Worm (Caenorhabditis elegans) whole organism, L1 larva: ENCODE measurements around the gene ebp-1.
"Not testable (repeated sequence)": the region's sequence is repeated elsewhere in the genome, so short reads cannot be mapped to it uniquely, and the experiment has no call there.

ENCODE experiments used
- F16B12.6 ChIP-seq: fragments of 150-350 bp; optimal IDR thresholded peaks from 2 replicates; lab custom pipeline; 2014; ENCODE audit warnings: missing biosample characterization, missing genetic modification characterization
- blmp-1 ChIP-seq: fragments of 150-350 bp; optimal IDR thresholded peaks from 2 replicates; lab custom pipeline; 2014; ENCODE audit warnings: missing biosample characterization, missing genetic modification characterization
- ceh-82 ChIP-seq, 3 experiments: fragments of 150-350 bp in 1 of 3; sonication (generic microtip) in 2 of 3; optimal IDR thresholded peaks; 2 replicates each; lab custom pipeline; 2014 to 2017; ENCODE audit warnings: missing biosample characterization in 3 of 3, missing genetic modification characterization in 3 of 3
- ceh-90 ChIP-seq: sonication (generic microtip); optimal IDR thresholded peaks from 2 replicates; lab custom pipeline; 2016; ENCODE audit warnings: missing genetic modification characterization, missing compliant biosample characterization
- ces-1 ChIP-seq: fragments of 150-350 bp; optimal IDR thresholded peaks from 2 replicates; lab custom pipeline; 2014; ENCODE audit warnings: missing biosample characterization, missing genetic modification reagents, missing genetic modification characterization
- dpl-1 ChIP-seq, 3 experiments: fragments of 150-350 bp in 2 of 3; sonication (generic microtip) in 1 of 3; optimal IDR thresholded peaks; 2 replicates each; lab custom pipeline; 2014 to 2017; ENCODE audit warnings: missing biosample characterization in 3 of 3, missing genetic modification characterization in 3 of 3, missing genetic modification reagents in 3 of 3
- dsc-1 ChIP-seq: sonication (generic microtip); optimal IDR thresholded peaks from 2 replicates; lab custom pipeline; 2016; ENCODE audit warnings: mild to moderate bottlenecking, missing genetic modification characterization, missing compliant biosample characterization
- efl-1 ChIP-seq, 4 experiments: fragments of 150-350 bp; optimal IDR thresholded peaks in 3 of 4; peaks in 1 of 4; 1 replicate in 1 of 4; 2 replicates in 3 of 4; lab custom pipeline; 2014; ENCODE audit warnings: missing biosample characterization in 2 of 4, missing genetic modification characterization in 2 of 4, missing genetic modification reagents in 2 of 4
- efl-3 ChIP-seq: fragments of 200-800 bp; sonication (Bioruptor generic); optimal IDR thresholded peaks from 2 replicates; lab custom pipeline; 2018; ENCODE audit warnings: mild to moderate bottlenecking, missing genetic modification characterization, missing compliant biosample characterization
- elt-3 ChIP-seq, 6 experiments: fragments of 150-350 bp in 1 of 6; sonication (generic microtip); optimal IDR thresholded peaks; 2 replicates each; lab custom pipeline; 2017 to 2018; ENCODE audit warnings: missing biosample characterization in 6 of 6, missing genetic modification characterization in 6 of 6, inconsistent platforms in 1 of 6
- fkh-8 ChIP-seq: sonication (generic microtip); optimal IDR thresholded peaks from 2 replicates; lab custom pipeline; 2016; ENCODE audit warnings: mild to moderate bottlenecking, missing genetic modification characterization, missing compliant biosample characterization
- irx-1 ChIP-seq: sonication (generic microtip); optimal IDR thresholded peaks from 2 replicates; lab custom pipeline; 2016; ENCODE audit warnings: missing genetic modification characterization, missing compliant biosample characterization
- isw-1 ChIP-seq: fragments of 200-800 bp; sonication (Bioruptor generic); IDR thresholded peaks from 2 replicates; pipeline ENCODE4 v1.3.6; 2022; ENCODE audit warnings: missing genetic modification characterization, missing compliant biosample characterization
- lin-14 ChIP-seq: fragments of 200-800 bp; sonication (Bioruptor generic); optimal IDR thresholded peaks from 2 replicates; lab custom pipeline; 2018; ENCODE audit warnings: mild to moderate bottlenecking, missing genetic modification characterization, moderate library complexity, missing compliant biosample characterization
- lin-15B ChIP-seq: fragments of 150-350 bp; sonication (generic microtip); optimal IDR thresholded peaks from 3 replicates; lab custom pipeline; 2014; ENCODE audit warnings: missing biosample characterization, missing genetic modification characterization
- lin-35 ChIP-seq, 2 experiments: fragments of 150-350 bp; optimal IDR thresholded peaks; 2 replicates each; lab custom pipeline; 2014; ENCODE audit warnings: missing biosample characterization in 2 of 2, missing genetic modification characterization in 2 of 2, missing genetic modification reagents in 2 of 2
- lin-39 ChIP-seq: fragments of 150-350 bp; optimal IDR thresholded peaks from 2 replicates; lab custom pipeline; 2014; ENCODE audit warnings: missing biosample characterization, missing genetic modification reagents, missing genetic modification characterization
- lsy-2 ChIP-seq, 2 experiments: fragments of 150-350 bp; optimal IDR thresholded peaks; 2 replicates each; lab custom pipeline; 2014; ENCODE audit warnings: missing biosample characterization in 2 of 2, missing genetic modification characterization in 2 of 2
- mab-9 ChIP-seq: fragments of 200-800 bp; sonication (Bioruptor generic); IDR thresholded peaks from 2 replicates; pipeline ENCODE4 v1.3.6; 2022; ENCODE audit warnings: missing genetic modification reagents, missing genetic modification characterization, missing compliant biosample characterization
- mdl-1 ChIP-seq, 2 experiments: fragments of 150-350 bp; optimal IDR thresholded peaks; 2 replicates each; lab custom pipeline; 2014 to 2017; ENCODE audit warnings: missing biosample characterization in 2 of 2, missing genetic modification characterization in 2 of 2, inconsistent platforms in 1 of 2
- mep-1 ChIP-seq: fragments of 150-350 bp; optimal IDR thresholded peaks from 2 replicates; lab custom pipeline; 2014; ENCODE audit warnings: missing biosample characterization, missing genetic modification characterization
- nhr-47 ChIP-seq: sonication (generic microtip); optimal IDR thresholded peaks from 2 replicates; lab custom pipeline; 2016; ENCODE audit warnings: mild to moderate bottlenecking, missing genetic modification characterization, moderate library complexity, missing compliant biosample characterization
- nhr-84 ChIP-seq: sonication (generic microtip); optimal IDR thresholded peaks from 2 replicates; lab custom pipeline; 2017; ENCODE audit warnings: missing biosample characterization, missing genetic modification characterization
- nhr-85 ChIP-seq: sonication (generic microtip); peaks from one replicate; lab custom pipeline; 2016; ENCODE audit warnings: missing genetic modification characterization, inconsistent platforms, missing compliant biosample characterization
- pax-3 ChIP-seq: fragments of 200-800 bp; sonication (Bioruptor generic); optimal IDR thresholded peaks from 2 replicates; lab custom pipeline; 2018; ENCODE audit warnings: mild to moderate bottlenecking, missing genetic modification characterization, moderate library complexity, missing compliant biosample characterization
- snu-23 ChIP-seq: sonication (generic microtip); optimal IDR thresholded peaks from 2 replicates; lab custom pipeline; 2016; ENCODE audit warnings: missing genetic modification characterization, missing compliant biosample characterization
- sup-37 ChIP-seq: fragments of 200-800 bp; sonication (Bioruptor generic); optimal IDR thresholded peaks from 2 replicates; lab custom pipeline; 2018; ENCODE audit warnings: mild to moderate bottlenecking, missing genetic modification characterization, missing compliant biosample characterization
- unc-30 ChIP-seq: sonication (generic microtip); optimal IDR thresholded peaks from 2 replicates; lab custom pipeline; 2017; ENCODE audit warnings: missing biosample characterization, missing genetic modification characterization
- xbp-1 ChIP-seq: sonication (generic microtip); optimal IDR thresholded peaks from 2 replicates; lab custom pipeline; 2016; ENCODE audit warnings: missing genetic modification characterization, missing compliant biosample characterization

The ebp-1 gene

ce11 chrV:18010737-18011136, 32.6 kb upstream of the ebp-1 start, which contains the start of gene Y59A8B.26:
TSS of gene Y59A8B.26 (minus strand) at chrV:18010837.
- not testable (repeated sequence) for TF ChIP-seq lin-35 (GFP tag; optimal IDR thresholded peaks at IDR 0.05; lab: Kevin White, UChicago); isw-1 (GFP tag; lab: Robert Waterston, UW); efl-1 (optimal IDR thresholded peaks at IDR 0.05; lab: Kevin White, UChicago); efl-1 (GFP tag; optimal IDR thresholded peaks at IDR 0.05 in 1 of 2; lab: Kevin White, UChicago)

- TF ChIP-seq nhr-84 (tag; lab: Kevin White, UChicago) = no peak
- no peak for TF ChIP-seq dpl-1 (GFP tag; optimal IDR thresholded peaks at IDR 0.05; lab: Kevin White, UChicago)
- TF ChIP-seq lin-35 (GFP tag; optimal IDR thresholded peaks at IDR 0.05; lab: Kevin White, UChicago) = no peak
Observed at ce11 chrV:18014116-18014515, 29.3 kb upstream of the ebp-1 start, which contains the start of gene srh-133. TSS of gene srh-133 (minus strand) at chrV:18014216.

- TF ChIP-seq efl-1 (optimal IDR thresholded peaks at IDR 0.05; lab: Kevin White, UChicago) (no peak), efl-1 (GFP tag; optimal IDR thresholded peaks at IDR 0.05 in 1 of 2; lab: Kevin White, UChicago) (no peak), elt-3 (tag; optimal IDR thresholded peaks at IDR 0.05; lab: Kevin White, UChicago) (no peak), efl-3 (GFP tag; lab: Kevin White, UChicago) (no peak), mab-9 (no peak), F16B12.6 (tag; lab: Kevin White, UChicago) (no peak), mdl-1 (tag; optimal IDR thresholded peaks at IDR 0.05; lab: Kevin White, UChicago) (no peak), ces-1 (GFP tag; lab: Kevin White, UChicago) (no peak), snu-23 (GFP tag; lab: Kevin White, UChicago) (no peak), lin-14 (GFP tag; lab: Kevin White, UChicago) (no peak), lin-39 (tag; lab: Kevin White, UChicago) (no peak), dpl-1 (GFP tag; optimal IDR thresholded peaks at IDR 0.05; lab: Kevin White, UChicago) (no peak), sup-37 (GFP tag; lab: Kevin White, UChicago) (no peak), nhr-47 (no peak), xbp-1 (tag; lab: Kevin White, UChicago) (no peak), nhr-85 (tag; lab: Kevin White, UChicago) (no peak), fkh-8 (no peak), lin-15B (tag; lab: Kevin White, UChicago) (no peak)
- TF ChIP-seq, all 84 proteins: peak for 0
Observed at ce11 chrV:18017226-18017625, 26.1 kb upstream of the ebp-1 start, which contains the start of gene srh-134. TSS of gene srh-134 (minus strand) at chrV:18017326.

ce11 chrV:18021464-18021863, 21.9 kb upstream of the ebp-1 start:
- peak; percentile 25 for TF ChIP-seq mep-1
- no peak for TF ChIP-seq pax-3 (tag; lab: Kevin White, UChicago)
- peak in 1 of 3 experiments; percentile 7 for TF ChIP-seq ceh-82 (tag; optimal IDR thresholded peaks at IDR 0.05; lab: Kevin White, UChicago)
- peak in 1 of 3 experiments; percentile 50 for TF ChIP-seq dpl-1 (GFP tag; optimal IDR thresholded peaks at IDR 0.05; lab: Kevin White, UChicago)
- TF ChIP-seq blmp-1 (tag; lab: Kevin White, UChicago) = peak; percentile 89
- no peak for TF ChIP-seq ceh-90
- TF ChIP-seq lin-35 (GFP tag; optimal IDR thresholded peaks at IDR 0.05; lab: Kevin White, UChicago) = peak; percentile 14 to 44
- no peak for TF ChIP-seq irx-1 (tag; lab: Kevin White, UChicago)
- TF ChIP-seq efl-1 (optimal IDR thresholded peaks at IDR 0.05; lab: Kevin White, UChicago) = peak in 1 of 2 experiments; percentile 24
- peak; percentile 31 to 91 for TF ChIP-seq efl-1 (GFP tag; optimal IDR thresholded peaks at IDR 0.05 in 1 of 2; lab: Kevin White, UChicago)
- TF ChIP-seq unc-30 (tag; lab: Kevin White, UChicago) = no peak
- TF ChIP-seq lsy-2 (tag; optimal IDR thresholded peaks at IDR 0.05; lab: Kevin White, UChicago) = peak in 1 of 2 experiments; percentile 28

ce11 chrV:18022179-18022578, 21.2 kb upstream of the ebp-1 start, which contains the start of gene prp-6:
TSS of gene prp-6 (plus strand) at chrV:18022479.
- TF ChIP-seq dsc-1 (tag; lab: Kevin White, UChicago) (peak; percentile 48), mab-9 (no peak)
